Fruit fly (Drosophila melanogaster): Measurements from ENCODE around the gene Zaf1.

The Zaf1 gene

DNA sequence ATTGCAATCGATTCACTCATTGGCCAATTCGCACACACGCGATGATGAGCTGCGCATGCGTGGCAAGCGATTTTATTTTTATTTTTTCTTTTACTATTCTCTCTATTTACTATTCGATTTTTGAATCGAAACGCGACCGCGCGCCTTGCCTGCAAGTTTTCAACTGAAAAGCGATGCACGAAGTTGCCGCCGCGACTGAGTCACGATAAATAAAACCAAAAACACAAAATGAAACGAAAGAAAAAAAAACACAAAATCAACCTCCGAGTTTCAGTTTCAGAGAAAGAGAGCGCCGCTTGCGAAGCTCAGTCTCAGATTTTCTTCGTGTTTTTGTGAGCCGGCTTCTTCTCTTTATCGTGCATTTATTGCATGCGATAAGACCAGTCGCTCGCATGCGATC is 21.4 kb upstream of the Zaf1 start:
- TF ChIP-seq Ets21C (GFP tag; optimal IDR thresholded peaks at IDR 0.05) (no peak), esn (GFP tag; optimal IDR thresholded peaks at IDR 0.05) (peak; percentile 12), CG9139 (GFP tag; optimal IDR thresholded peaks at IDR 0.05) (peak; percentile 92), CG6808 (GFP tag; optimal IDR thresholded peaks at IDR 0.05) (peak; percentile 92), Hr4 (GFP tag; optimal IDR thresholded peaks at IDR 0.05) (no peak), CG3032 (tag; optimal IDR thresholded peaks at IDR 0.05) (peak; percentile 47), CG10631 (GFP tag; optimal IDR thresholded peaks at IDR 0.05) (no peak), fd59A (GFP tag; optimal IDR thresholded peaks at IDR 0.05) (no peak), vri (GFP tag; optimal IDR thresholded peaks at IDR 0.05) (peak; percentile 58), spab (GFP tag; optimal IDR thresholded peaks at IDR 0.05) (peak; percentile 78), CG31627 (GFP tag; optimal IDR thresholded peaks at IDR 0.05) (no peak), achi (GFP tag; optimal IDR thresholded peaks at IDR 0.05) (peak; percentile 18), svp (GFP tag) (peak; percentile 65), acj6 (GFP tag; optimal IDR thresholded peaks at IDR 0.05) (no peak), fkh (GFP tag; optimal IDR thresholded peaks at IDR 0.05) (no peak), OdsH (GFP tag; optimal IDR thresholded peaks at IDR 0.05) (no peak), pdm3 (GFP tag; optimal IDR thresholded peaks at IDR 0.05) (no peak), CG10669 (GFP tag; optimal IDR thresholded peaks at IDR 0.05) (peak; percentile 71), Ets96B (tag; optimal IDR thresholded peaks at IDR 0.05) (peak; percentile 42), lz (GFP tag; optimal IDR thresholded peaks at IDR 0.05) (no peak), CG16779 (tag; optimal IDR thresholded peaks at IDR 0.05) (peak; percentile 82), CG8119 (GFP tag; IDR thresholded peaks at IDR 0.05) (peak; percentile 76), Blimp-1 (GFP tag; optimal IDR thresholded peaks at IDR 0.05) (peak; percentile 20), net (GFP tag; optimal IDR thresholded peaks at IDR 0.05) (peak; percentile 62), eg (GFP tag; IDR thresholded peaks at IDR 0.05) (peak; percentile 87), CG8632 (GFP tag; optimal IDR thresholded peaks at IDR 0.05) (peak; percentile 6), CG11762 (GFP tag; optimal IDR thresholded peaks at IDR 0.05; ENCODE audit: insufficient read depth) (peak; percentile 27), CG6163 (GFP tag; IDR thresholded peaks at IDR 0.05) (peak; percentile 85), CG3919 (GFP tag; optimal IDR thresholded peaks at IDR 0.05) (peak; percentile 27), CG8319 (GFP tag; optimal IDR thresholded peaks at IDR 0.05) (no peak), CG4318 (GFP tag; optimal IDR thresholded peaks at IDR 0.05) (no peak), Met (GFP tag; optimal IDR thresholded peaks at IDR 0.05) (no peak), Sox102F (GFP tag; optimal IDR thresholded peaks at IDR 0.05) (peak; percentile 25), fd85E (GFP tag; optimal IDR thresholded peaks at IDR 0.05) (peak; percentile 22), Sox14 (GFP tag; optimal IDR thresholded peaks at IDR 0.05) (peak; percentile 9), dac (GFP tag; optimal IDR thresholded peaks at IDR 0.05) (no peak), CG6792 (GFP tag; optimal IDR thresholded peaks at IDR 0.05) (no peak), Eip78C (GFP tag) (peak; percentile 82), ss (GFP tag; optimal IDR thresholded peaks at IDR 0.05) (peak; percentile 94 to 97), cyc (GFP tag; optimal IDR thresholded peaks at IDR 0.05) (no peak), CG1621 (tag; optimal IDR thresholded peaks at IDR 0.05) (peak; percentile 71), Sox15 (GFP tag; optimal IDR thresholded peaks at IDR 0.05) (no peak), Lpt (GFP tag; optimal IDR thresholded peaks at IDR 0.05) (peak; percentile 55), CG7368 (GFP tag; optimal IDR thresholded peaks at IDR 0.05) (peak; percentile 39), Hr38 (GFP tag; optimal IDR thresholded peaks at IDR 0.05) (no peak), CG11294 (GFP tag; IDR thresholded peaks at IDR 0.05) (no peak; the same call in 1 of the 2 replicates), CG11902 (GFP tag; optimal IDR thresholded peaks at IDR 0.05) (no peak), Eip93F (GFP tag; optimal IDR thresholded peaks at IDR 0.05) (no peak), Gug (GFP tag; IDR thresholded peaks at IDR 0.05) (no peak), CG15336 (GFP tag; IDR thresholded peaks at IDR 0.05) (peak; percentile 74; the same call in 1 of the 2 replicates), dsx (GFP tag; optimal IDR thresholded peaks at IDR 0.05; ENCODE audit: poor library complexity, severe bottlenecking) (peak; percentile 52), CG32006 (GFP tag; optimal IDR thresholded peaks at IDR 0.05) (no peak), CG34406 (GFP tag; optimal IDR thresholded peaks at IDR 0.05) (no peak)
